Worm (Caenorhabditis elegans) whole organism, L3 larva: ENCODE measurements around the gene M01F1.9.

Source experiments
- daf-12 ChIP-seq: fragments of 150-350 bp; optimal IDR thresholded peaks from 2 replicates; lab custom pipeline; 2014; ENCODE audit warnings: missing biosample characterization, missing genetic modification reagents, missing genetic modification characterization
- nhr-76 ChIP-seq: fragments of 150-350 bp; sonication (generic microtip); optimal IDR thresholded peaks from 5 replicates; lab custom pipeline; 2014; ENCODE audit warnings: missing biosample characterization, missing genetic modification characterization

- TF ChIP-seq daf-12 (tag; lab: Kevin White, UChicago) (no peak), nhr-76 (tag; lab: Kevin White, UChicago) (no peak)
Observed at ce11 chrIII:3471403-3472053, 27.3 kb downstream of the M01F1.9 start, which contains the start of gene rsu-1.
